Worm (Caenorhabditis elegans) whole organism, early embryonic: ENCODE results near the gene B0507.7.

Experiments
- ama-1 ChIP-seq: fragments of 150-350 bp; optimal IDR thresholded peaks from 2 replicates; lab custom pipeline; 2014
- flt-1 ChIP-seq: fragments of 200-800 bp; sonication (Bioruptor generic); IDR thresholded peaks from 2 replicates; pipeline ENCODE4 v1.3.6; 2022; ENCODE audit warnings: missing genetic modification characterization, missing compliant biosample characterization
- hnd-1 ChIP-seq: sonication (generic microtip); optimal IDR thresholded peaks from 2 replicates; lab custom pipeline; 2016; ENCODE audit warnings: missing genetic modification characterization, missing compliant biosample characterization

DNA sequence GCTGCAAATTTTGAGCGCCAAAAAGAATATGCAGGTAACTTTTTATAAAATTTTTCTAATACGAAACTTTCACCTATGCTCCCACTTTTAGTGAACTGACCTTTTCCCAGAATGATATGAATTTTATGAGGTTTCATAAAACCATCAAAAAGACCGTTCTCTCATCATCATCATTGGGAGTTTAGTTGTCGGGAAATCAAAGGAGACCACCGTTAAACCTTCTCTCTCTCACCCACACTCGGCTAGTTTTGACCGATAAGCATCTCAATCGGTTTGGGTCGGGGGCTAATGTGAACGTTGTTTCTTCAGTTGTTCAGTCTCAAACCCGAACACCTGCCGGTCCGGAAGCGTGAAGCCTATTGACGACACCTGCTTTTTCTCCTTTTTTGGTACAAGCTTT lies 37.7 kb upstream of the B0507.7 start:
- no peak for TF ChIP-seq ama-1 (lab: Kevin White, UChicago)
- TF ChIP-seq flt-1, result no peak
- TF ChIP-seq hnd-1, result no peak
